Fruit fly (Drosophila melanogaster): ENCODE data around the gene mTerf3.

DNA sequence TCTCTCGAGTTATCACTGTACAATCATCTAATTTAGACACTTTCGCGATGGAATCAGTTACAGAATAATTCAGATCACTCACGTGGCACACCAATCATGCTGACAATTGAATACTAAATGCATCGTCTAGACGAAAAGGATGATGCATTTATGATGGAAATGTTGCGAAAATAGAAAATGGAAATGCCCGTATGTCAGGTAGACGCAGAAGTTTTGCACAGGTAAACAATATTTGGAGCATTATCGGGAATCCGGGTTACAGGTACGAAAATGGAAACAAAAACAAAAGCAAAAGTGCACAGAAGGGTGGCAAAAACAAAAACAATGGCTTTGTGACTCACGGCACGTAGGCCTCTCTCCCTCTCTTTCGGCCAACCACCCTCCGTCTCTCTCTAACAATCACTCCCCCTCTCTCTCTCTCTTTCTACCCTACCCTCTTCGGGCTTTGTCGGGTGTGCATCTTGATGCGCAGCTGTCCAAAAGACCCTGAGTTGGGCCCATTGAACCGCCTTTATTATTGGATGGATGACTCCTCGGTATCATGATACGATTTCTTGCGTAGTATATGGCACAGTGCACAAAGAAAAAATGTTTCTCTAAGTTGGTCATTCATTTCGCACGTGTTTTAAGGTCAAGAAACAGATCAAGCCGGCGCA is 3.3 kb downstream of the mTerf3 start:
- no peak for TF ChIP-seq Ets98B (GFP tag; IDR thresholded peaks at IDR 0.05)
- no peak for TF ChIP-seq CG32121 (GFP tag; IDR thresholded peaks at IDR 0.05)
- TF ChIP-seq CG4496 (GFP tag; IDR thresholded peaks at IDR 0.05) = no peak
- no peak for TF ChIP-seq rn (GFP tag; IDR thresholded peaks at IDR 0.05)
- no peak for TF ChIP-seq CG12605 (GFP tag; IDR thresholded peaks at IDR 0.05)
- no peak for TF ChIP-seq CG15710 (tag; optimal IDR thresholded peaks at IDR 0.05)
- TF ChIP-seq Snoo (tag; optimal IDR thresholded peaks at IDR 0.05) = no peak
- TF ChIP-seq Pif1B (GFP tag; optimal IDR thresholded peaks at IDR 0.05) = no peak
- no peak for TF ChIP-seq CG10348 (GFP tag; IDR thresholded peaks at IDR 0.05)
- TF ChIP-seq CG13204 (GFP tag; optimal IDR thresholded peaks at IDR 0.05) = no peak
- TF ChIP-seq CG9948 (tag; optimal IDR thresholded peaks at IDR 0.05) = no peak
- TF ChIP-seq EcR (GFP tag; optimal IDR thresholded peaks at IDR 0.05) = peak; percentile 98

All from whole organism, pupa.